Fruit fly (Drosophila melanogaster) whole organism: ENCODE measurements around the gene Pgm1.

ENCODE experiments used
- CG8478 ChIP-seq: fragments of >200 bp; optimal IDR thresholded peaks from 2 replicates; lab custom pipeline; 2018; ENCODE audit warnings: inconsistent platforms
- Dll ChIP-seq: fragments of >200 bp; optimal IDR thresholded peaks from 2 replicates; lab custom pipeline; 2017
- EcR ChIP-seq, 2 experiments: fragments of >200 bp; optimal IDR thresholded peaks; 2 replicates each; lab custom pipeline; 2017; ENCODE audit warnings: missing biosample characterization in 2 of 2, missing genetic modification characterization in 2 of 2, missing genetic modification reagents in 2 of 2
- pan ChIP-seq: fragments of >200 bp; optimal IDR thresholded peaks from 2 replicates; lab custom pipeline; 2017
- psq ChIP-seq: fragments of >200 bp; optimal IDR thresholded peaks from 2 replicates; lab custom pipeline; 2017
- usp ChIP-seq: fragments of >200 bp; optimal IDR thresholded peaks from 2 replicates; lab custom pipeline; 2017; ENCODE audit warnings: missing biosample characterization, missing genetic modification characterization, mixed read lengths

- TF ChIP-seq CG8478 (lab: Kevin White, UChicago) (no peak), usp (GFP tag; lab: Kevin White, UChicago) (no peak), psq (no peak), pan (lab: Kevin White, UChicago) (no peak), EcR (GFP tag; optimal IDR thresholded peaks at IDR 0.05; lab: Kevin White, UChicago) (no peak), Dll (no peak)
Observed at dm6 chr3L:16159161-16160072, 31.1 kb upstream of the Pgm1 start.
